Worm (Caenorhabditis elegans) whole organism, early embryonic: ENCODE measurements around the gene F46H5.5.

ENCODE experiments used
- aly-1 ChIP-seq: sonication (generic microtip); optimal IDR thresholded peaks from 2 replicates; lab custom pipeline; 2016; ENCODE audit warnings: missing genetic modification characterization, missing compliant biosample characterization
- ama-1 ChIP-seq: fragments of 150-350 bp; optimal IDR thresholded peaks from 2 replicates; lab custom pipeline; 2014
- ceh-13 ChIP-seq: fragments of 200-800 bp; sonication (Bioruptor generic); optimal IDR thresholded peaks from 2 replicates; lab custom pipeline; 2018; ENCODE audit warnings: mild to moderate bottlenecking, missing genetic modification characterization, missing compliant biosample characterization
- flt-1 ChIP-seq: fragments of 200-800 bp; sonication (Bioruptor generic); IDR thresholded peaks from 2 replicates; pipeline ENCODE4 v1.3.6; 2022; ENCODE audit warnings: missing genetic modification characterization, missing compliant biosample characterization
- hnd-1 ChIP-seq: sonication (generic microtip); optimal IDR thresholded peaks from 2 replicates; lab custom pipeline; 2016; ENCODE audit warnings: missing genetic modification characterization, missing compliant biosample characterization

ce11 chrX:7220209-7220608 is 36.6 kb downstream of the F46H5.5 start:
- TF ChIP-seq ama-1 (lab: Kevin White, UChicago) (no peak), aly-1 (tag; lab: Kevin White, UChicago) (no peak), hnd-1 (no peak), ceh-13 (GFP tag; lab: Kevin White, UChicago) (no peak), flt-1 (no peak)
